Fruit fly (Drosophila melanogaster): ENCODE results near the gene rin.

The rin gene

dm6 chr3R:13682994-13683623 is 36.3 kb downstream of the rin start:
- TF ChIP-seq Sp1 (GFP tag; optimal IDR thresholded peaks at IDR 0.05) = no peak
- TF ChIP-seq N (GFP tag; optimal IDR thresholded peaks at IDR 0.05) = no peak
- no peak for TF ChIP-seq OdsH (GFP tag; optimal IDR thresholded peaks at IDR 0.05)
- no peak for TF ChIP-seq brk (GFP tag; optimal IDR thresholded peaks at IDR 0.05)
- no peak for TF ChIP-seq sv (GFP tag; optimal IDR thresholded peaks at IDR 0.05)
- TF ChIP-seq br (GFP tag; optimal IDR thresholded peaks at IDR 0.05) = no peak
- TF ChIP-seq Jra (GFP tag; optimal IDR thresholded peaks at IDR 0.05) = no peak
- TF ChIP-seq CrebA (GFP tag; optimal IDR thresholded peaks at IDR 0.05; ENCODE audit: borderline replicate concordance) = no peak
- TF ChIP-seq CG9705 (GFP tag; optimal IDR thresholded peaks at IDR 0.05) = no peak

- TF ChIP-seq Myc (optimal IDR thresholded peaks at IDR 0.05) = peak; percentile 46
- TF ChIP-seq OdsH (GFP tag; optimal IDR thresholded peaks at IDR 0.05) = no peak
- no peak for TF ChIP-seq ey (GFP tag; optimal IDR thresholded peaks at IDR 0.05)
- TF ChIP-seq jim (GFP tag; optimal IDR thresholded peaks at IDR 0.05) = no peak
- no peak for TF ChIP-seq pan (optimal IDR thresholded peaks at IDR 0.05)
- TF ChIP-seq sv (GFP tag; optimal IDR thresholded peaks at IDR 0.05) = no peak
- TF ChIP-seq sage (GFP tag; optimal IDR thresholded peaks at IDR 0.05) = no peak
- TF ChIP-seq HLH106 (tag; optimal IDR thresholded peaks at IDR 0.05) = peak; percentile 26
- no peak for TF ChIP-seq fru (GFP tag; optimal IDR thresholded peaks at IDR 0.05)
- TF ChIP-seq Hr83 (GFP tag; optimal IDR thresholded peaks at IDR 0.05; ENCODE audit: poor library complexity, severe bottlenecking) = peak; percentile 32
- TF ChIP-seq CG9705 (GFP tag; optimal IDR thresholded peaks at IDR 0.05) = peak; percentile 6
- no peak for TF ChIP-seq woc (GFP tag; optimal IDR thresholded peaks at IDR 0.05)
- peak; percentile 50 for TF ChIP-seq lola (GFP tag; optimal IDR thresholded peaks at IDR 0.05)
- no peak for TF ChIP-seq Abd-B (GFP tag; optimal IDR thresholded peaks at IDR 0.05)
- TF ChIP-seq Hr78 (GFP tag; optimal IDR thresholded peaks at IDR 0.05) = no peak
- TF ChIP-seq Dif (GFP tag; optimal IDR thresholded peaks at IDR 0.05; ENCODE audit: partially characterized antibody) = peak; percentile 97
- no peak for TF ChIP-seq dsf (GFP tag; optimal IDR thresholded peaks at IDR 0.05; ENCODE audit: borderline replicate concordance)
- no peak for TF ChIP-seq Mio (GFP tag; optimal IDR thresholded peaks at IDR 0.05)
- TF ChIP-seq rgr (GFP tag; optimal IDR thresholded peaks at IDR 0.05) = no peak
- no peak for TF ChIP-seq CrebA (GFP tag; optimal IDR thresholded peaks at IDR 0.05; ENCODE audit: borderline replicate concordance)
- peak; percentile 34 for TF ChIP-seq N (GFP tag; optimal IDR thresholded peaks at IDR 0.05)
- TF ChIP-seq h (GFP tag; optimal IDR thresholded peaks at IDR 0.05) = no peak
- peak; percentile 1 for TF ChIP-seq foxo (GFP tag; optimal IDR thresholded peaks at IDR 0.05)
- TF ChIP-seq Sp1 (GFP tag; optimal IDR thresholded peaks at IDR 0.05) = no peak
- TF ChIP-seq Vsx2 (GFP tag; optimal IDR thresholded peaks at IDR 0.05; ENCODE audit: partially characterized antibody) = peak; percentile 88
- TF ChIP-seq tai (GFP tag; optimal IDR thresholded peaks at IDR 0.05) = no peak
- no peak for TF ChIP-seq Rel (GFP tag; optimal IDR thresholded peaks at IDR 0.05)
- TF ChIP-seq Rel (tag; optimal IDR thresholded peaks at IDR 0.05) = no peak
- TF ChIP-seq dmrt93B (GFP tag; optimal IDR thresholded peaks at IDR 0.05) = no peak
- peak; percentile 77 to 95 for TF ChIP-seq dl (GFP tag; optimal IDR thresholded peaks at IDR 0.05; ENCODE audit: insufficient read depth in 1 of 2, partially characterized antibody in 2 of 2)
- TF ChIP-seq GATAd (GFP tag; optimal IDR thresholded peaks at IDR 0.05) = no peak
- no peak for TF ChIP-seq Dfd (GFP tag; optimal IDR thresholded peaks at IDR 0.05)
- TF ChIP-seq Hnf4 (GFP tag; optimal IDR thresholded peaks at IDR 0.05) = no peak
- TF ChIP-seq psq (GFP tag; optimal IDR thresholded peaks at IDR 0.05) = no peak
- TF ChIP-seq br (GFP tag; optimal IDR thresholded peaks at IDR 0.05) = no peak
- TF ChIP-seq Jra (GFP tag; optimal IDR thresholded peaks at IDR 0.05) = no peak
- TF ChIP-seq CG32264 (GFP tag; optimal IDR thresholded peaks at IDR 0.05) = no peak
- no peak for TF ChIP-seq brk (GFP tag; optimal IDR thresholded peaks at IDR 0.05)
- no peak for TF ChIP-seq usp (GFP tag; optimal IDR thresholded peaks at IDR 0.05)
These were observed 37.1 kb downstream of the rin start, which contains the start of gene flfl for dm6 chr3R:13683624-13684568. flfl (plus strand) TSS chr3R:13683921.
